Fruit fly (Drosophila melanogaster) whole organism, prepupa: ENCODE results near the gene CG17707.

Experiments used
- CG10631 ChIP-seq: fragments of 200-800 bp; sonication (Bioruptor generic); optimal IDR thresholded peaks from 2 replicates; lab custom pipeline; 2016; ENCODE audit warnings: missing biosample characterization, missing genetic modification characterization
- CG11902 ChIP-seq: fragments of 200-800 bp; sonication (Bioruptor generic); optimal IDR thresholded peaks from 3 replicates; lab custom pipeline; 2016; ENCODE audit warnings: missing biosample characterization, missing genetic modification characterization
- CG1621 ChIP-seq: fragments of 200-800 bp; sonication (Bioruptor generic); optimal IDR thresholded peaks from 3 replicates; lab custom pipeline; 2018; ENCODE audit warnings: missing biosample characterization, mild to moderate bottlenecking, missing genetic modification characterization
- CG16779 ChIP-seq: fragments of 200-800 bp; sonication (Bioruptor generic); optimal IDR thresholded peaks from 3 replicates; lab custom pipeline; 2017; ENCODE audit warnings: missing biosample characterization, mild to moderate bottlenecking, missing genetic modification characterization
- CG3032 ChIP-seq: fragments of 200-800 bp; optimal IDR thresholded peaks from 2 replicates; lab custom pipeline; 2019; ENCODE audit warnings: missing biosample characterization, mild to moderate bottlenecking, missing genetic modification characterization, moderate library complexity
- CG31627 ChIP-seq: fragments of 200-800 bp; sonication (Bioruptor generic); optimal IDR thresholded peaks from 3 replicates; lab custom pipeline; 2016; ENCODE audit warnings: missing biosample characterization, missing genetic modification characterization
- CG34406 ChIP-seq: fragments of 200-800 bp; sonication (Bioruptor generic); optimal IDR thresholded peaks from 3 replicates; lab custom pipeline; 2016; ENCODE audit warnings: missing biosample characterization, missing genetic modification characterization
- CG3919 ChIP-seq: fragments of 200-800 bp; sonication (Bioruptor generic); optimal IDR thresholded peaks from 3 replicates; lab custom pipeline; 2016; ENCODE audit warnings: missing biosample characterization, missing genetic modification characterization
- CG4318 ChIP-seq: fragments of 200-800 bp; sonication (Bioruptor generic); optimal IDR thresholded peaks from 3 replicates; lab custom pipeline; 2017; ENCODE audit warnings: missing biosample characterization, mild to moderate bottlenecking, missing genetic modification characterization
- CG6792 ChIP-seq: fragments of 200-800 bp; sonication (Bioruptor generic); optimal IDR thresholded peaks from 3 replicates; lab custom pipeline; 2016; ENCODE audit warnings: missing biosample characterization, missing genetic modification characterization
- CG6854 ChIP-seq: fragments of 200-800 bp; sonication (Bioruptor generic); optimal IDR thresholded peaks from 2 replicates; lab custom pipeline; 2017; ENCODE audit warnings: missing biosample characterization, mild to moderate bottlenecking, missing genetic modification characterization
- CG8119 ChIP-seq: fragments of 200-800 bp; sonication (Bioruptor generic); IDR thresholded peaks from 3 replicates; pipeline ENCODE4 v1.3.6; 2022; ENCODE audit warnings: missing biosample characterization, missing genetic modification characterization
- CG8319 ChIP-seq: fragments of 200-800 bp; sonication (Bioruptor generic); optimal IDR thresholded peaks from 3 replicates; lab custom pipeline; 2016; ENCODE audit warnings: missing biosample characterization, missing genetic modification characterization
- CG8632 ChIP-seq: fragments of 200-800 bp; sonication (Bioruptor generic); optimal IDR thresholded peaks from 3 replicates; lab custom pipeline; 2016; ENCODE audit warnings: missing biosample characterization, missing genetic modification characterization
- CG9139 ChIP-seq: fragments of 200-800 bp; sonication (Bioruptor generic); optimal IDR thresholded peaks from 3 replicates; lab custom pipeline; 2017; ENCODE audit warnings: missing biosample characterization, mild to moderate bottlenecking, missing genetic modification characterization
- Eip78C ChIP-seq: fragments of 200-800 bp; sonication (Bioruptor generic); peaks from one replicate; lab custom pipeline; 2016; ENCODE audit warnings: missing biosample characterization, missing genetic modification characterization
- Hr38 ChIP-seq: sonication (Bioruptor generic); optimal IDR thresholded peaks from 2 replicates; lab custom pipeline; 2016; ENCODE audit warnings: missing biosample characterization, missing genetic modification characterization
- Hr39 ChIP-seq: fragments of 200-800 bp; sonication (Bioruptor generic); optimal IDR thresholded peaks from 2 replicates; lab custom pipeline; 2016; ENCODE audit warnings: missing biosample characterization, missing genetic modification characterization
- Lpt ChIP-seq: fragments of 200-800 bp; sonication (Bioruptor generic); optimal IDR thresholded peaks from 3 replicates; lab custom pipeline; 2016; ENCODE audit warnings: missing biosample characterization, missing genetic modification characterization
- Sox102F ChIP-seq: fragments of 200-800 bp; sonication (Bioruptor generic); optimal IDR thresholded peaks from 2 replicates; lab custom pipeline; 2016; ENCODE audit warnings: missing biosample characterization, mild to moderate bottlenecking, missing genetic modification characterization
- Sox15 ChIP-seq: fragments of 200-800 bp; sonication (Bioruptor generic); optimal IDR thresholded peaks from 3 replicates; lab custom pipeline; 2016; ENCODE audit warnings: missing biosample characterization, missing genetic modification characterization
- acj6 ChIP-seq: fragments of 200-800 bp; sonication (Bioruptor generic); optimal IDR thresholded peaks from 3 replicates; lab custom pipeline; 2016; ENCODE audit warnings: missing biosample characterization, missing genetic modification characterization
- dsx ChIP-seq: fragments of 200-800 bp; optimal IDR thresholded peaks from 3 replicates; lab custom pipeline; 2019; ENCODE audit warnings: missing biosample characterization, mild to moderate bottlenecking, missing genetic modification characterization, moderate library complexity; ENCODE audit not compliant: poor library complexity, severe bottlenecking
- esn ChIP-seq: fragments of 200-800 bp; sonication (Bioruptor generic); optimal IDR thresholded peaks from 2 replicates; lab custom pipeline; 2016; ENCODE audit warnings: missing biosample characterization, mild to moderate bottlenecking, missing genetic modification characterization, moderate library complexity
- fd59A ChIP-seq: fragments of 200-800 bp; sonication (Bioruptor generic); optimal IDR thresholded peaks from 2 replicates; lab custom pipeline; 2017; ENCODE audit warnings: missing biosample characterization, mild to moderate bottlenecking, missing genetic modification characterization, missing genetic modification reagents
- fkh ChIP-seq: fragments of 200-800 bp; sonication (Bioruptor generic); optimal IDR thresholded peaks from 3 replicates; lab custom pipeline; 2017; ENCODE audit warnings: missing biosample characterization, mild to moderate bottlenecking, missing genetic modification characterization, moderate library complexity
- lz ChIP-seq: fragments of 200-800 bp; sonication (Bioruptor generic); optimal IDR thresholded peaks from 3 replicates; lab custom pipeline; 2016; ENCODE audit warnings: missing biosample characterization, missing genetic modification characterization
- ss ChIP-seq, 2 experiments: fragments of 200-800 bp; sonication (Bioruptor generic); optimal IDR thresholded peaks; 2 replicates in 1 of 2; 3 replicates in 1 of 2; lab custom pipeline; 2017 to 2018; ENCODE audit warnings: mild to moderate bottlenecking in 2 of 2, missing biosample characterization in 2 of 2, missing genetic modification characterization in 2 of 2, moderate library complexity in 1 of 2
- svp ChIP-seq: fragments of 200-800 bp; sonication (Bioruptor generic); peaks from one replicate; lab custom pipeline; 2016; ENCODE audit warnings: missing biosample characterization, missing genetic modification characterization

CG17707 gene

DNA sequence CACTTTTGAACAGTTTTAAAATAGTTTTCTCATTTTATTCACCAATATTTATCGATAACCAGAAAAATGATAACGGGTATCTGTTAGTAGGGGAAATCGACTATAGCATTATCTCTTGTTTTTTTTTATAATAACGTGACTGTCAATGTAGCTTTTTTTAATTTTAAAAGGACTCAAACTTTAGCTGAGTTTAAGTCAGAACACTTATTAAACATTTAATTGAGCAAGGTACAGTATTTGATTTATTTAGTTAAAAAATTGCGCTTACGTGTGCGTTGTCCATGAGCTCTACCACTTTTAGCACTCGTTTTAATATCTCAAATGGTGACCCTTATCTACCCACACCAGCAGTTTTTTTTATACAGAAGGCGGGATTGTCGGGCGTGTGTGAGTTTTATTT, 17.7 kb downstream of the CG17707 start:
- peak; percentile 6 for TF ChIP-seq Eip78C (GFP tag; lab: Kevin White, UChicago)
- no peak for TF ChIP-seq CG6854 (GFP tag; lab: Kevin White, UChicago)
- TF ChIP-seq, all 60 proteins: peak for 1

DNA sequence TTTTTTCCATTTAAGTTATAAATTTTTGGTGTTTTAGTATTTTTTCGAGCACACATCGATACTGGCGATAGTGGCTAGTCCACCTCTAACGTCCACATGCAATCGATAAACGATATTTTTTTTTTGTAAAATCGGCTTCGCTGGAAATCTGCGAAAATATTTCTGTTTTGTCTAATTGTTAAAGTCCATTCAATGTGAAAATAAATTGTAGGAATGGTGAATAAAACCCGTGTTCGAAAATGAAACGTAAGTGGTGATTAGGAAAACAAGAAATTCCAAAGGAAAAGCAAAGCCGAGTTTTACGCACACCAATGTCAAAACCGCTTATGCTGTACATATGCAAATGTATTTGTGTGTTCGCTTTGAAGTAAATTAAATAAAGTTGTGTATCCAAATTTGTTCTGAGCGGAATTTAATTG, 20.9 kb downstream of the CG17707 start, which contains the start of gene RhoGAP1A:
RhoGAP1A (plus strand) TSS at position 100 of the 419 bp plus-strand sequence.
- TF ChIP-seq esn (GFP tag; lab: Kevin White, UChicago), result peak; percentile 4
- no peak for TF ChIP-seq CG9139
- TF ChIP-seq fkh (GFP tag; lab: Kevin White, UChicago), result no peak
- TF ChIP-seq svp (GFP tag; lab: Kevin White, UChicago), result no peak
- TF ChIP-seq Sox15 (GFP tag; lab: Kevin White, UChicago), result no peak
- no peak for TF ChIP-seq CG34406
- TF ChIP-seq CG3919 (GFP tag; lab: Kevin White, UChicago), result no peak
- TF ChIP-seq lz (GFP tag; lab: Kevin White, UChicago), result no peak
- TF ChIP-seq CG8319, result no peak
- no peak for TF ChIP-seq acj6 (GFP tag; lab: Kevin White, UChicago)
- TF ChIP-seq CG3032 (tag; lab: Kevin White, UChicago), result no peak
- no peak for TF ChIP-seq Hr39 (GFP tag; lab: Kevin White, UChicago)
- TF ChIP-seq CG31627 (GFP tag; lab: Kevin White, UChicago), result peak; percentile 4
- no peak for TF ChIP-seq Sox102F
- TF ChIP-seq fd59A (GFP tag; lab: Kevin White, UChicago), result no peak
- no peak for TF ChIP-seq CG1621 (tag; lab: Kevin White, UChicago)
- TF ChIP-seq CG4318 (GFP tag; lab: Kevin White, UChicago), result no peak
- no peak for TF ChIP-seq Hr38 (GFP tag; lab: Kevin White, UChicago)
- no peak for TF ChIP-seq Lpt (GFP tag; lab: Kevin White, UChicago)
- TF ChIP-seq CG8119 (GFP tag; lab: Robert Waterston, UW), result no peak
- TF ChIP-seq CG11902 (GFP tag; lab: Kevin White, UChicago), result no peak
- TF ChIP-seq CG8632 (GFP tag; lab: Kevin White, UChicago), result no peak
- TF ChIP-seq ss (GFP tag; optimal IDR thresholded peaks at IDR 0.05; lab: Kevin White, UChicago), result no peak
- TF ChIP-seq Eip78C (GFP tag; lab: Kevin White, UChicago), result peak; percentile 53

DNA sequence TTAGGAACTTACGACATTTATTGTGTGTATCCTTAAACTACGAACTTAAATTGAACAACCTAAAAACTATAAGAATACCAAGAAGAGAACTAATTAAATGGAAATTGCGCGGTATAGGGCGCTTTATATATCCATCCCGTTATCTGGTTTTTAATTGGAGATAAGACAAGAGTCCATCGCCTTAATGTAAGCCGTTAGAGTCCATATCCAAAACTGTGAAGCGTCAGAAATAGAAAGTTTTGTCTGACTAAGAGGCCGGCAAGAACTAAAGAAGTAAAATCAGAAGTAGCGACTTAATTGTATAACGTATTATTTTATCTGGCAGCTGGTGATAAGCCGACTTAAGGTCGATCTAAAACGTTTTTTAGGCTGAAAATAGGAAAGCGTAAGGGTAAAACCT, 21.6 kb downstream of the CG17707 start, which contains the start of gene CG17636:
CG17636 (minus strand) TSS at position 101 of the 400 bp plus-strand sequence.
- TF ChIP-seq CG16779 (tag; lab: Kevin White, UChicago) (no peak), Sox102F (no peak), CG10631 (GFP tag; lab: Kevin White, UChicago) (no peak), dsx (GFP tag; lab: Kevin White, UChicago) (no peak), CG31627 (GFP tag; lab: Kevin White, UChicago) (no peak), ss (GFP tag; optimal IDR thresholded peaks at IDR 0.05; lab: Kevin White, UChicago) (no peak)
- TF ChIP-seq, all 60 proteins: peak for 0

DNA sequence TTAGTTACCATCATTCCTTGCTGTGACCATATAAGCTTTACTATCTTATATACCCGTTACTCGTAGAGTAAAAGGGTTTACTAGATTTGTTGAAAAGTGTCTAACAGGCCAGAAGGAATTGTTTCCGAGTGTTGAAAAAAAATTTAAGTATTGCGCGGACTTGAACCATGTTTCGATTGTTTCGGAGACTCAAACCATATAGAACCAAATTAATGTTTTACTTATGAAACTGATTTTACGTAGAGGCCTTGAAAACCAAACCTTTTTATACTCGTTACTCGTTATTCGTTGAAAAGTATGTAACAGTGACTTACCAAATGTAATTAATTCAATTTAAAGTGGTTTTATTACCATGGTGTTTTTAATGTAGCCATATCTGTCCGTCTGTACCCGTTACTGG, 24.4 kb downstream of the CG17707 start:
- TF ChIP-seq Hr39 (GFP tag; lab: Kevin White, UChicago), result peak; percentile 38
- no peak for TF ChIP-seq CG6792

DNA sequence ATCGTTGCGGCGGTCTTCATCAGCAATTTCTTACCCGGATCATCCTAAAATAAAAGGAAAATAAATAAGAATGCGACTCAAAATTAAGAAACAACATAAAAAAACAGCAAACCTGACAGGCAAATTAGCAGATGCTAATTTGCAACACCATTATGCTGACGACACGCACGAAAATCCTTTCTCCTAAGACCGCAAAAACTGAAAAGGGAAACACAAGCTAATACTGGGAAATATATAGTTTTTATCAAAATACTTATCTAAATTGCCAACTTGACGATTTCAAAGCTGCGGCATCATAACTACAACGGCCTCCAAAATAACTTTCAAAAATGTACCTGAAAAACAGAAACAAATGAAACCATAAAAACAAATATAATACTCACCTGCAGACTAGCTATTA, 33.2 kb downstream of the CG17707 start:
- TF ChIP-seq CG34406 (no peak), fkh (GFP tag; lab: Kevin White, UChicago) (no peak)
